Worm (Caenorhabditis elegans): ENCODE data around the gene str-148.

ce11 chrII:1088527-1089230, 42.9 kb downstream of the str-148 start:
- no peak for TF ChIP-seq egl-27 (tag; optimal IDR thresholded peaks at IDR 0.05)
- TF ChIP-seq elt-2 (tag; optimal IDR thresholded peaks at IDR 0.05): no peak
- TF ChIP-seq skn-1 (tag; optimal IDR thresholded peaks at IDR 0.05): no peak
- TF ChIP-seq ama-1 (optimal IDR thresholded peaks at IDR 0.05): no peak
- TF ChIP-seq nhr-23 (tag; optimal IDR thresholded peaks at IDR 0.05): no peak
- no peak for TF ChIP-seq ztf-11 (tag; optimal IDR thresholded peaks at IDR 0.05)
- TF ChIP-seq zag-1 (tag; optimal IDR thresholded peaks at IDR 0.05): no peak

Data from whole organism, L3 larva.